Fruit fly (Drosophila melanogaster): ENCODE results near the gene teq.

Gene teq

DNA sequence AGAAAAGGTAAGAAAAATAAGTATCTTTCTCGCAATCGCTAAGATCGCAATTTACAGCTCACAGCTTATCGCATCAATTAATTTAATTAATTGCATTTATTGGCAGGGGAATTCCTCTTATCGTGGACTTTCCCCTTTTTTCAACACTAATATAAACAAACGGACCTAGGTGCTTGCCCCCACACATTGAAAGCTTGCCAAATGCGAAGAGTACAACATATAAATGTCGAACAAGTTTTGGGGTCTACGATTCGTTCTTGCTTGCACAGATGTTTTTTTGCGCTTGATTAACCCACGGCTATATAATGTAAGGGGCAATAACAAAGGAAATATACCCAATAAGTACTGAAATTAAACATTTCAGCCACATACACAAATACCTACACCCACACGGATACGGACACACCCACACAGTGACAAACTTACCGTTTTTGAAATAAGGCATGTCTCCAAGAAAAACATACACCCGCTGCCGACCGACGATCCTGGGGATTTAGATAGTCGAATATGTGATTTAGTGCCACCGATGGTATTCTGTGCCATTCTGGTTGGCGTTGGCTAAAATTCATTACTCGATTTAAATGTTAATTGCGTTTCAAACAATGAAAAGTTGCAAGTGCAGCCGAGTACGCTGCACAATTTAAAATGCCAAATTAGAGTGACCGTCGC, 2.2 kb upstream of the teq start:
- TF ChIP-seq sage (GFP tag; optimal IDR thresholded peaks at IDR 0.05) = peak; percentile 21
- peak; percentile 34 for TF ChIP-seq brk (GFP tag; optimal IDR thresholded peaks at IDR 0.05)
- TF ChIP-seq Myc (optimal IDR thresholded peaks at IDR 0.05) = no peak
- TF ChIP-seq Hnf4 (GFP tag; optimal IDR thresholded peaks at IDR 0.05) = peak; percentile 19
- TF ChIP-seq foxo (GFP tag; optimal IDR thresholded peaks at IDR 0.05) = no peak
- TF ChIP-seq N (GFP tag; optimal IDR thresholded peaks at IDR 0.05) = no peak
- peak; percentile 14 for TF ChIP-seq Hr83 (GFP tag; optimal IDR thresholded peaks at IDR 0.05; ENCODE audit: poor library complexity, severe bottlenecking)
- TF ChIP-seq br (GFP tag; optimal IDR thresholded peaks at IDR 0.05) = no peak
- TF ChIP-seq CrebA (GFP tag; optimal IDR thresholded peaks at IDR 0.05; ENCODE audit: borderline replicate concordance) = peak; percentile 68
- TF ChIP-seq Rel (GFP tag; optimal IDR thresholded peaks at IDR 0.05) = no peak
- TF ChIP-seq Rel (tag; optimal IDR thresholded peaks at IDR 0.05) = peak; percentile 100
- no peak for TF ChIP-seq Jra (GFP tag; optimal IDR thresholded peaks at IDR 0.05)
- TF ChIP-seq OdsH (GFP tag; optimal IDR thresholded peaks at IDR 0.05) = peak; percentile 9
- no peak for TF ChIP-seq GATAd (GFP tag; optimal IDR thresholded peaks at IDR 0.05)
- TF ChIP-seq usp (GFP tag; optimal IDR thresholded peaks at IDR 0.05) = no peak

DNA sequence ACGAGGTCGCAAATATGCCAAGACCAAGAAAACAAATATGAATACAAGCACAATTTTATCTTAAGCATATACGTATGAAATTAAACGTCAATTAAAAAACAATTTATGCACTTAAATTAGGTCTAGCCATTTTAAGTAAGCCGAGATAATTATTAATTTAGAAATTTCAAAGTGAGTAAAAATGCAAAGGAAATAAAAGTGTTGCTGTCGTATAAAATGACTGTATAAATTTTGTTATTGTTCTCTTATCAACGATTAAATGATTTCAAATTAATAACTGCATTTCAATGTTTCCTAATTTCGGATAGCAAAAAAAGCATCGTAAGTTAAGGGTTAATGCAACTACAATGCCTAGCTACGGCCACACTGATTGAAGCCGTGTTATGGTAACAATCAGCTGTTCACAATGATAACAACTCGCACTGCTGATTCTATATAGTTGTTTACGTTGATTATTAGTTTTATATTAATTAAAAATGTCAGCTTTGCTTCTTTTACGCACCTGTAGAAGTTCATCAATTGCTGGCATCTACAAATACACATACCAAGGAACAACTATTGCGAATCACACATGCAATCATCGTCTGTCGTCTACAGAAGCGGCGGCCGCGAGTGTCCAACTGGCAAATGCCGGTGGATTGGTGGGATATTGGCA, 1.6 kb upstream of the teq start, which contains the start of the genes CG4911 and CG4942:
TSS of gene CG4911 (minus strand) at position 1 of the 655 bp plus-strand sequence.
TSS of gene CG4942 (plus strand) at position 375 of the 655 bp plus-strand sequence.
- TF ChIP-seq Sp1 (GFP tag; optimal IDR thresholded peaks at IDR 0.05) = peak; percentile 54
- TF ChIP-seq CG32264 (GFP tag; optimal IDR thresholded peaks at IDR 0.05) = no peak
- TF ChIP-seq Dif (GFP tag; optimal IDR thresholded peaks at IDR 0.05; ENCODE audit: partially characterized antibody) = no peak
- TF ChIP-seq tai (GFP tag; optimal IDR thresholded peaks at IDR 0.05) = peak; percentile 85
- peak; percentile 46 for TF ChIP-seq OdsH (GFP tag; optimal IDR thresholded peaks at IDR 0.05)
- no peak for TF ChIP-seq pan (optimal IDR thresholded peaks at IDR 0.05)
- peak; percentile 59 for TF ChIP-seq sv (GFP tag; optimal IDR thresholded peaks at IDR 0.05)
- TF ChIP-seq HLH106 (tag; optimal IDR thresholded peaks at IDR 0.05) = peak; percentile 80
- no peak for TF ChIP-seq Abd-B (GFP tag; optimal IDR thresholded peaks at IDR 0.05)
- TF ChIP-seq dl (GFP tag; optimal IDR thresholded peaks at IDR 0.05; ENCODE audit: insufficient read depth in 1 of 2, partially characterized antibody in 2 of 2) = no peak
- no peak for TF ChIP-seq usp (GFP tag; optimal IDR thresholded peaks at IDR 0.05)
- TF ChIP-seq sage (GFP tag; optimal IDR thresholded peaks at IDR 0.05) = no peak
- TF ChIP-seq psq (GFP tag; optimal IDR thresholded peaks at IDR 0.05) = peak; percentile 38
- TF ChIP-seq Vsx2 (GFP tag; optimal IDR thresholded peaks at IDR 0.05; ENCODE audit: partially characterized antibody) = no peak
- no peak for TF ChIP-seq Hr78 (GFP tag; optimal IDR thresholded peaks at IDR 0.05)
- TF ChIP-seq Mio (GFP tag; optimal IDR thresholded peaks at IDR 0.05) = no peak
- TF ChIP-seq brk (GFP tag; optimal IDR thresholded peaks at IDR 0.05) = peak; percentile 20
- TF ChIP-seq CG9705 (GFP tag; optimal IDR thresholded peaks at IDR 0.05) = peak; percentile 57
- no peak for TF ChIP-seq lola (GFP tag; optimal IDR thresholded peaks at IDR 0.05)
- peak; percentile 72 for TF ChIP-seq ey (GFP tag; optimal IDR thresholded peaks at IDR 0.05)
- TF ChIP-seq jim (GFP tag; optimal IDR thresholded peaks at IDR 0.05) = no peak
- peak; percentile 58 for TF ChIP-seq rgr (GFP tag; optimal IDR thresholded peaks at IDR 0.05)
- no peak for TF ChIP-seq CrebA (GFP tag; optimal IDR thresholded peaks at IDR 0.05; ENCODE audit: borderline replicate concordance)
- TF ChIP-seq dsf (GFP tag; optimal IDR thresholded peaks at IDR 0.05; ENCODE audit: borderline replicate concordance) = peak; percentile 59
- TF ChIP-seq dmrt93B (GFP tag; optimal IDR thresholded peaks at IDR 0.05) = peak; percentile 52
- peak; percentile 63 for TF ChIP-seq Hnf4 (GFP tag; optimal IDR thresholded peaks at IDR 0.05)
- peak in 1 of 2 experiments; percentile 57 for TF ChIP-seq foxo (GFP tag; optimal IDR thresholded peaks at IDR 0.05)
- no peak for TF ChIP-seq Hr83 (GFP tag; optimal IDR thresholded peaks at IDR 0.05; ENCODE audit: poor library complexity, severe bottlenecking)
- no peak for TF ChIP-seq Rel (GFP tag; optimal IDR thresholded peaks at IDR 0.05)
- no peak for TF ChIP-seq Rel (tag; optimal IDR thresholded peaks at IDR 0.05)
- peak; percentile 41 for TF ChIP-seq woc (GFP tag; optimal IDR thresholded peaks at IDR 0.05)
- TF ChIP-seq Dfd (GFP tag; optimal IDR thresholded peaks at IDR 0.05) = no peak
- peak; percentile 57 for TF ChIP-seq fru (GFP tag; optimal IDR thresholded peaks at IDR 0.05)
- peak; percentile 65 for TF ChIP-seq GATAd (GFP tag; optimal IDR thresholded peaks at IDR 0.05)
- peak; percentile 35 for TF ChIP-seq h (GFP tag; optimal IDR thresholded peaks at IDR 0.05)
- TF ChIP-seq br (GFP tag; optimal IDR thresholded peaks at IDR 0.05) = no peak
- peak; percentile 52 for TF ChIP-seq Jra (GFP tag; optimal IDR thresholded peaks at IDR 0.05)
- TF ChIP-seq Myc (optimal IDR thresholded peaks at IDR 0.05) = no peak
- no peak for TF ChIP-seq N (GFP tag; optimal IDR thresholded peaks at IDR 0.05)

Measured in whole organism, wandering third instar larva.